Fruit fly (Drosophila melanogaster) whole organism, embryonic: ENCODE measurements around the gene Tti1.

Experiments
- Atf3 ChIP-seq: fragments of 200-800 bp; sonication (Bioruptor generic); optimal IDR thresholded peaks from 3 replicates; lab custom pipeline; 2016; ENCODE audit warnings: missing biosample characterization, missing genetic modification characterization
- B-H1 ChIP-seq: fragments of 200-800 bp; sonication (Bioruptor generic); IDR thresholded peaks from 3 replicates; pipeline ENCODE4 v1.3.6; 2022; ENCODE audit warnings: missing biosample characterization, missing genetic modification characterization
- BtbVII ChIP-seq: fragments of 200-800 bp; sonication (Bioruptor generic); optimal IDR thresholded peaks from 3 replicates; lab custom pipeline; 2017; ENCODE audit warnings: missing biosample characterization, mild to moderate bottlenecking, missing genetic modification characterization
- CG12769 ChIP-seq: fragments of 200-800 bp; sonication (Bioruptor generic); optimal IDR thresholded peaks from 2 replicates; lab custom pipeline; 2019; ENCODE audit warnings: missing biosample characterization, mild to moderate bottlenecking, missing genetic modification characterization, moderate library complexity
- CG13894 ChIP-seq: fragments of 200-800 bp; sonication (Bioruptor generic); optimal IDR thresholded peaks from 3 replicates; lab custom pipeline; 2018; ENCODE audit warnings: missing biosample characterization, mild to moderate bottlenecking, missing genetic modification characterization, moderate library complexity
- CG15514 ChIP-seq: fragments of 200-800 bp; sonication (Bioruptor generic); optimal IDR thresholded peaks from 3 replicates; lab custom pipeline; 2017; ENCODE audit warnings: missing biosample characterization, missing genetic modification characterization, mild to moderate bottlenecking, moderate library complexity, missing genetic modification reagents
- CG17912 ChIP-seq: fragments of 200-800 bp; sonication (Bioruptor generic); optimal IDR thresholded peaks from 2 replicates; lab custom pipeline; 2018; ENCODE audit warnings: missing biosample characterization, mild to moderate bottlenecking, missing genetic modification characterization
- CG18599 ChIP-seq: fragments of 200-800 bp; sonication (Bioruptor generic); optimal IDR thresholded peaks from 3 replicates; lab custom pipeline; 2017; ENCODE audit warnings: missing biosample characterization, missing genetic modification characterization, mild to moderate bottlenecking, moderate library complexity, missing genetic modification reagents
- CG34376 ChIP-seq: fragments of 200-800 bp; sonication (Bioruptor generic); optimal IDR thresholded peaks from 2 replicates; lab custom pipeline; 2018; ENCODE audit warnings: missing biosample characterization, mild to moderate bottlenecking, missing genetic modification characterization
- CG6272 ChIP-seq: fragments of 200-800 bp; sonication (Bioruptor generic); IDR thresholded peaks from 2 replicates; pipeline ENCODE4 v1.3.6; 2022; ENCODE audit warnings: missing biosample characterization, missing genetic modification characterization
- CG8388 ChIP-seq: fragments of 200-800 bp; sonication (Bioruptor generic); optimal IDR thresholded peaks from 2 replicates; lab custom pipeline; 2019; ENCODE audit warnings: missing biosample characterization, mild to moderate bottlenecking, missing genetic modification characterization, moderate library complexity
- CG8478 ChIP-seq: fragments of >200 bp; optimal IDR thresholded peaks from 2 replicates; lab custom pipeline; 2018
- CrebB ChIP-seq: fragments of 200-800 bp; sonication (Bioruptor generic); optimal IDR thresholded peaks from 3 replicates; lab custom pipeline; 2018; ENCODE audit warnings: missing biosample characterization, mild to moderate bottlenecking, missing genetic modification characterization
- Deaf1 ChIP-seq: fragments of 200-800 bp; optimal IDR thresholded peaks from 3 replicates; lab custom pipeline; 2019; ENCODE audit warnings: missing biosample characterization, mild to moderate bottlenecking, missing genetic modification characterization, moderate library complexity
- Dfd ChIP-seq, 2 experiments: fragments of >200 bp; optimal IDR thresholded peaks; 2 replicates each; lab custom pipeline; 2017; ENCODE audit warnings: missing biosample characterization in 2 of 2, missing genetic modification characterization in 2 of 2
- Dref ChIP-seq: fragments of 200-800 bp; sonication (Bioruptor generic); IDR thresholded peaks from 2 replicates; pipeline ENCODE4 v1.3.6; 2022; ENCODE audit warnings: missing biosample characterization, missing genetic modification characterization
- E2f2 ChIP-seq: fragments of 200-800 bp; sonication (Bioruptor generic); IDR thresholded peaks from 2 replicates; pipeline ENCODE4 v1.3.6; 2022; ENCODE audit warnings: missing biosample characterization, missing genetic modification characterization
- Hey ChIP-seq: fragments of 200-800 bp; sonication (Bioruptor generic); optimal IDR thresholded peaks from 3 replicates; lab custom pipeline; 2018; ENCODE audit warnings: missing biosample characterization, mild to moderate bottlenecking, missing genetic modification characterization
- Hmr ChIP-seq: fragments of 200-800 bp; sonication (Bioruptor generic); optimal IDR thresholded peaks from 3 replicates; lab custom pipeline; 2017; ENCODE audit warnings: mild to moderate bottlenecking, missing biosample characterization, missing genetic modification reagents, missing genetic modification characterization
- Hr78 ChIP-seq, 2 experiments: fragments of 200-800 bp in 1 of 2; fragments of >200 bp in 1 of 2; sonication (Bioruptor generic) in 1 of 2; optimal IDR thresholded peaks; 2 replicates each; lab custom pipeline; 2017 to 2019; ENCODE audit warnings: missing biosample characterization in 2 of 2, missing genetic modification characterization in 2 of 2, mild to moderate bottlenecking in 1 of 2, moderate library complexity in 1 of 2
- Lhr ChIP-seq: fragments of 200-800 bp; sonication (Bioruptor generic); optimal IDR thresholded peaks from 3 replicates; lab custom pipeline; 2017; ENCODE audit warnings: mild to moderate bottlenecking, missing biosample characterization, missing genetic modification reagents, missing genetic modification characterization
- Med ChIP-seq: fragments of 200-800 bp; sonication (Bioruptor generic); peaks from one replicate; lab custom pipeline; 2016; ENCODE audit warnings: missing biosample characterization, missing genetic modification characterization, mild to moderate bottlenecking, inconsistent platforms, moderate library complexity
- Nf-YB ChIP-seq: fragments of 200-800 bp; sonication (Bioruptor generic); optimal IDR thresholded peaks from 3 replicates; lab custom pipeline; 2019; ENCODE audit warnings: missing biosample characterization, mild to moderate bottlenecking, missing genetic modification characterization, moderate library complexity
- Rfx ChIP-seq: fragments of 200-800 bp; sonication (Bioruptor generic); IDR thresholded peaks from 2 replicates; pipeline ENCODE4 v1.3.6; 2022; ENCODE audit warnings: missing biosample characterization, missing genetic modification characterization
- Scr ChIP-seq: fragments of 200-800 bp; sonication (Bioruptor generic); IDR thresholded peaks from 2 replicates; pipeline ENCODE4 v1.3.6; 2022; ENCODE audit warnings: missing biosample characterization, missing genetic modification characterization; ENCODE audit not compliant: partially characterized antibody
- Trl ChIP-seq, 3 experiments: fragments of >200 bp in 2 of 3; fragments of 200-800 bp in 1 of 3; sonication (Bioruptor generic) in 1 of 3; optimal IDR thresholded peaks; 2 replicates in 1 of 3; 3 replicates in 2 of 3; lab custom pipeline; 2016 to 2017; ENCODE audit warnings: missing biosample characterization in 1 of 3, missing genetic modification characterization in 1 of 3
- ac ChIP-seq: fragments of 200-800 bp; sonication (Bioruptor generic); optimal IDR thresholded peaks from 3 replicates; lab custom pipeline; 2017; ENCODE audit warnings: missing biosample characterization, mild to moderate bottlenecking, missing genetic modification characterization
- ash1 ChIP-seq: fragments of 200-800 bp; sonication (Bioruptor generic); optimal IDR thresholded peaks from 2 replicates; lab custom pipeline; 2018; ENCODE audit warnings: missing biosample characterization, mild to moderate bottlenecking, missing genetic modification characterization
- caup ChIP-seq: fragments of 200-800 bp; sonication (Bioruptor generic); optimal IDR thresholded peaks from 3 replicates; lab custom pipeline; 2017; ENCODE audit warnings: missing biosample characterization, mild to moderate bottlenecking, missing genetic modification characterization, moderate library complexity; ENCODE audit not compliant: severe bottlenecking
- crp ChIP-seq, 2 experiments: fragments of 200-800 bp; sonication (Bioruptor generic); optimal IDR thresholded peaks; 2 replicates in 1 of 2; 3 replicates in 1 of 2; lab custom pipeline; 2017; ENCODE audit warnings: missing biosample characterization in 2 of 2, missing genetic modification characterization in 2 of 2, mild to moderate bottlenecking in 1 of 2, moderate library complexity in 1 of 2
- danr ChIP-seq: fragments of 200-800 bp; sonication (Bioruptor generic); IDR thresholded peaks from 2 replicates; pipeline ENCODE4 v1.3.6; 2022; ENCODE audit warnings: missing biosample characterization, missing genetic modification characterization
- exex ChIP-seq: fragments of 200-800 bp; sonication (Bioruptor generic); optimal IDR thresholded peaks from 4 replicates; lab custom pipeline; 2018; ENCODE audit warnings: missing biosample characterization, mild to moderate bottlenecking, missing genetic modification characterization, moderate library complexity
- gcm ChIP-seq: fragments of 200-800 bp; sonication (Bioruptor generic); optimal IDR thresholded peaks from 2 replicates; lab custom pipeline; 2019; ENCODE audit warnings: missing biosample characterization, mild to moderate bottlenecking, missing genetic modification characterization, moderate library complexity
- grn ChIP-seq: fragments of 200-800 bp; sonication (Bioruptor generic); optimal IDR thresholded peaks from 3 replicates; lab custom pipeline; 2017; ENCODE audit warnings: missing biosample characterization, missing genetic modification characterization
- kay ChIP-seq: fragments of 200-800 bp; sonication (Bioruptor generic); optimal IDR thresholded peaks from 2 replicates; lab custom pipeline; 2016; ENCODE audit warnings: missing biosample characterization, missing genetic modification characterization
- kni ChIP-seq: fragments of 200-800 bp; sonication (Bioruptor generic); optimal IDR thresholded peaks from 3 replicates; lab custom pipeline; 2017; ENCODE audit warnings: mild to moderate bottlenecking, missing biosample characterization, missing genetic modification reagents, missing genetic modification characterization
- lab ChIP-seq: fragments of 200-800 bp; sonication (Bioruptor generic); optimal IDR thresholded peaks from 3 replicates; lab custom pipeline; 2017; ENCODE audit warnings: missing biosample characterization, missing genetic modification characterization, mild to moderate bottlenecking, moderate library complexity, missing genetic modification reagents
- mirr ChIP-seq: fragments of 200-800 bp; sonication (Bioruptor generic); optimal IDR thresholded peaks from 3 replicates; lab custom pipeline; 2018; ENCODE audit warnings: missing biosample characterization, mild to moderate bottlenecking, missing genetic modification characterization
- onecut ChIP-seq: fragments of 200-800 bp; sonication (Bioruptor generic); IDR thresholded peaks from 2 replicates; pipeline ENCODE4 v1.3.6; 2022; ENCODE audit warnings: missing biosample characterization, missing genetic modification characterization
- pho ChIP-seq: fragments of 200-800 bp; sonication (Bioruptor generic); optimal IDR thresholded peaks from 2 replicates; lab custom pipeline; 2016; ENCODE audit warnings: missing biosample characterization, missing genetic modification characterization
- prd ChIP-seq, 3 experiments: fragments of >200 bp in 2 of 3; fragments of 200-800 bp in 1 of 3; sonication (Bioruptor generic) in 1 of 3; optimal IDR thresholded peaks in 2 of 3; IDR thresholded peaks in 1 of 3; 2 replicates in 2 of 3; 3 replicates in 1 of 3; pipeline versions ENCODE4 v1.3.6 to Lab custom; 2017 to 2022; ENCODE audit warnings: missing biosample characterization in 1 of 3, missing genetic modification characterization in 1 of 3
- pzg ChIP-seq: fragments of 200-800 bp; sonication (Bioruptor generic); optimal IDR thresholded peaks from 3 replicates; lab custom pipeline; 2018; ENCODE audit warnings: missing biosample characterization, mild to moderate bottlenecking, missing genetic modification characterization, moderate library complexity
- sens ChIP-seq: fragments of 200-800 bp; sonication (Bioruptor generic); peaks from one replicate; lab custom pipeline; 2016; ENCODE audit warnings: missing biosample characterization, missing genetic modification characterization
- shn ChIP-seq: fragments of 200-800 bp; sonication (Bioruptor generic); optimal IDR thresholded peaks from 3 replicates; lab custom pipeline; 2016; ENCODE audit warnings: missing biosample characterization, missing genetic modification characterization
- sim ChIP-seq: fragments of 200-800 bp; sonication (Bioruptor generic); IDR thresholded peaks from 2 replicates; pipeline ENCODE4 v1.3.6; 2022; ENCODE audit warnings: missing biosample characterization, missing genetic modification characterization
- stwl ChIP-seq: fragments of 200-800 bp; sonication (Bioruptor generic); optimal IDR thresholded peaks from 3 replicates; lab custom pipeline; 2018; ENCODE audit warnings: missing biosample characterization, mild to moderate bottlenecking, missing genetic modification characterization, moderate library complexity
- yki ChIP-seq: fragments of >200 bp; optimal IDR thresholded peaks from 3 replicates; lab custom pipeline; 2018

Gene Tti1

dm6 chr3R:9704183-9705007 lies 50.1 kb downstream of the Tti1 start (continued):
- TF ChIP-seq CG34376 (GFP tag; lab: Kevin White, UChicago) (peak; percentile 96), Hr78 (GFP tag; optimal IDR thresholded peaks at IDR 0.05; lab: Kevin White, UChicago) (peak in 1 of 2 experiments; percentile 32), CG8478 (lab: Kevin White, UChicago) (peak; percentile 81), Dref (GFP tag; lab: Robert Waterston, UW) (no peak), CG8388 (GFP tag; lab: Kevin White, UChicago) (no peak), Deaf1 (tag; lab: Kevin White, UChicago) (no peak), kni (GFP tag; lab: Kevin White, UChicago) (peak; percentile 79), sim (GFP tag; lab: Robert Waterston, UW) (no peak), ac (no peak), pho (GFP tag; lab: Kevin White, UChicago) (no peak), Scr (GFP tag; lab: Robert Waterston, UW) (no peak), Hmr (GFP tag; lab: Kevin White, UChicago) (peak; percentile 66), danr (GFP tag; lab: Robert Waterston, UW) (no peak), yki (lab: Kevin White, UChicago) (no peak), Med (GFP tag; lab: Kevin White, UChicago) (peak; percentile 59), grn (GFP tag; lab: Kevin White, UChicago) (peak; percentile 98), CG15514 (GFP tag; lab: Kevin White, UChicago) (peak; percentile 7), Dfd (GFP tag; optimal IDR thresholded peaks at IDR 0.05; lab: Kevin White, UChicago) (no peak), mirr (GFP tag; lab: Kevin White, UChicago) (peak; percentile 90), kay (GFP tag; lab: Kevin White, UChicago) (peak; percentile 40), shn (GFP tag; lab: Kevin White, UChicago) (no peak), CrebB (peak; percentile 36), exex (tag; lab: Kevin White, UChicago) (peak; percentile 82), Trl (optimal IDR thresholded peaks at IDR 0.05; lab: Kevin White, UChicago) (peak; percentile 69 to 90), Trl (GFP tag; optimal IDR thresholded peaks at IDR 0.05; lab: Kevin White, UChicago) (no peak), onecut (GFP tag; lab: Robert Waterston, UW) (peak; percentile 88), gcm (GFP tag; lab: Kevin White, UChicago) (peak; percentile 43), crp (GFP tag; optimal IDR thresholded peaks at IDR 0.05; lab: Kevin White, UChicago) (peak in 1 of 2 experiments; percentile 67), B-H1 (GFP tag; lab: Robert Waterston, UW) (no peak), CG17912 (GFP tag; lab: Kevin White, UChicago) (no peak), sens (GFP tag; lab: Kevin White, UChicago) (no peak), prd (optimal IDR thresholded peaks at IDR 0.05; lab: Kevin White, UChicago) (no peak), prd (GFP tag; IDR thresholded peaks at IDR 0.05; lab: Robert Waterston, UW) (no peak), Hey (tag; lab: Kevin White, UChicago) (peak; percentile 58), pzg (GFP tag; lab: Kevin White, UChicago) (peak; percentile 12), stwl (tag; lab: Kevin White, UChicago) (peak; percentile 1), CG13894 (tag; lab: Kevin White, UChicago) (peak; percentile 83), Rfx (GFP tag; lab: Robert Waterston, UW) (no peak), E2f2 (no peak), Atf3 (GFP tag; lab: Kevin White, UChicago) (peak; percentile 34), CG12769 (tag; lab: Kevin White, UChicago) (peak; percentile 86), lab (peak; percentile 92), CG18599 (GFP tag; lab: Kevin White, UChicago) (no peak), ash1 (peak; percentile 35), caup (GFP tag; lab: Kevin White, UChicago) (peak; percentile 57), CG6272 (GFP tag; lab: Robert Waterston, UW) (no peak), Nf-YB (peak; percentile 14), Lhr (GFP tag; lab: Kevin White, UChicago) (no peak), BtbVII (GFP tag; lab: Kevin White, UChicago) (peak; percentile 5)
